Fruit fly (Drosophila melanogaster): Measurements from ENCODE around the gene CG7203.

Gene CG7203

DNA sequence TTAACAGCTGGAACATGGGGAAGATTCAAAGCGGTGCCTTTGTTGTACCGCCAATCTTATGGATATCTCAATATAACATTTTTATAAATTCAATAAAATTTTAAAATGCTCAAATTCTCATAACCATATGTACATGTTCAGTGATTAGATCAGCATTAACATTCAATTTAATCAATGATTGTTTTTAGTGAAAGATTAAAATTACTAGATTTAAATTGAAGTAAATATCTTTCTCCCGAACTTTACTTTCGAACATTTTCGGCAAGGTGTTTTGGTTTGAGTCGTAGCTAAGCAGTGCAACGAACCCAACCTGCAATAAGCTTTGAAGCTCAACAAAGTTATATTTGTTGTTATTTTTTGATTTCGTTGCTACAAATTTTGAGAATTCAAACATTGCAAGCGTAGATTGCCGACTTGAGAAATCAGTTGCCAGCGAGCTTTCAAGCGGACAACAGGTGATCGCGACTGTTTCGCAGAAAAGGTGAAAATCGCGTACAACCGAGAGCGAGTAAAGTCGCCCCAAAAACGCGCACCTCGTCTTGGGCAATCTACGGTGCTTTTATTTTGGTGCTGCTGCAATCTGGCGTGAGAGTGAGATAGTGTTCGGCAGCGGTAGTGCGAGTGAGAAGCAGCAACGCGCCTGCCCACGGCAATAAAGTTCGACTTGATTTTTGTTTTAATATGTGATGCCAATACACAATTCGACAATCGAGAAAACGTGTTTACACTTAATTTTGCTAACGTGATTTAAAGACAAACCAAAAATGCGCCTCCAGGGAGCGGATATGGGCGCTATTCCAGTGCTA is 50.4 kb downstream of the CG7203 start, which contains the start of gene Tep3:
Gene Tep3, plus strand, starts transcription at position 423 of the 806 bp plus-strand sequence.
- TF ChIP-seq Sp1 (GFP tag; optimal IDR thresholded peaks at IDR 0.05): no peak
- TF ChIP-seq CrebA (GFP tag; optimal IDR thresholded peaks at IDR 0.05; ENCODE audit: borderline replicate concordance): peak; percentile 2
- no peak for TF ChIP-seq br (GFP tag; optimal IDR thresholded peaks at IDR 0.05)
- TF ChIP-seq Hnf4 (GFP tag; optimal IDR thresholded peaks at IDR 0.05): peak; percentile 36
- TF ChIP-seq N (GFP tag; optimal IDR thresholded peaks at IDR 0.05): no peak
- TF ChIP-seq OdsH (GFP tag; optimal IDR thresholded peaks at IDR 0.05): no peak
- no peak for TF ChIP-seq pan (optimal IDR thresholded peaks at IDR 0.05)
- peak; percentile 5 for TF ChIP-seq brk (GFP tag; optimal IDR thresholded peaks at IDR 0.05)
- peak; percentile 41 for TF ChIP-seq Dif (GFP tag; optimal IDR thresholded peaks at IDR 0.05; ENCODE audit: partially characterized antibody)
- TF ChIP-seq dsf (GFP tag; optimal IDR thresholded peaks at IDR 0.05; ENCODE audit: borderline replicate concordance): no peak
- TF ChIP-seq fru (GFP tag; optimal IDR thresholded peaks at IDR 0.05): peak; percentile 90
- TF ChIP-seq HLH106 (tag; optimal IDR thresholded peaks at IDR 0.05): peak; percentile 42
- no peak for TF ChIP-seq Rel (GFP tag; optimal IDR thresholded peaks at IDR 0.05)
- TF ChIP-seq Rel (tag; optimal IDR thresholded peaks at IDR 0.05): no peak
- TF ChIP-seq h (GFP tag; optimal IDR thresholded peaks at IDR 0.05): peak; percentile 42
- no peak for TF ChIP-seq Dfd (GFP tag; optimal IDR thresholded peaks at IDR 0.05)
- peak; percentile 48 for TF ChIP-seq Myc (optimal IDR thresholded peaks at IDR 0.05)
- peak; percentile 43 for TF ChIP-seq rgr (GFP tag; optimal IDR thresholded peaks at IDR 0.05)
- TF ChIP-seq foxo (GFP tag; optimal IDR thresholded peaks at IDR 0.05): peak in 1 of 2 experiments; percentile 42
- TF ChIP-seq psq (GFP tag; optimal IDR thresholded peaks at IDR 0.05): peak; percentile 35
- peak; percentile 32 for TF ChIP-seq tai (GFP tag; optimal IDR thresholded peaks at IDR 0.05)
- peak; percentile 37 for TF ChIP-seq sv (GFP tag; optimal IDR thresholded peaks at IDR 0.05)
- no peak for TF ChIP-seq lola (GFP tag; optimal IDR thresholded peaks at IDR 0.05)
- no peak for TF ChIP-seq GATAd (GFP tag; optimal IDR thresholded peaks at IDR 0.05)
- TF ChIP-seq sage (GFP tag; optimal IDR thresholded peaks at IDR 0.05): peak; percentile 34
- peak; percentile 38 for TF ChIP-seq ey (GFP tag; optimal IDR thresholded peaks at IDR 0.05)
